Worm (Caenorhabditis elegans) whole organism, L1 larva: Measurements from ENCODE around the gene str-150.

ENCODE experiments used
- C04F5.9 ChIP-seq: sonication (generic microtip); optimal IDR thresholded peaks from 2 replicates; lab custom pipeline; 2016; ENCODE audit warnings: missing genetic modification characterization, missing compliant biosample characterization
- ama-1 ChIP-seq: fragments of 150-350 bp; optimal IDR thresholded peaks from 2 replicates; lab custom pipeline; 2014
- blmp-1 ChIP-seq: fragments of 150-350 bp; optimal IDR thresholded peaks from 2 replicates; lab custom pipeline; 2014; ENCODE audit warnings: missing biosample characterization, missing genetic modification characterization
- ceh-82 ChIP-seq, 3 experiments: fragments of 150-350 bp in 1 of 3; sonication (generic microtip) in 2 of 3; optimal IDR thresholded peaks; 2 replicates each; lab custom pipeline; 2014 to 2017; ENCODE audit warnings: missing biosample characterization in 3 of 3, missing genetic modification characterization in 3 of 3
- ces-1 ChIP-seq: fragments of 150-350 bp; optimal IDR thresholded peaks from 2 replicates; lab custom pipeline; 2014; ENCODE audit warnings: missing biosample characterization, missing genetic modification reagents, missing genetic modification characterization
- dpl-1 ChIP-seq, 3 experiments: fragments of 150-350 bp in 2 of 3; sonication (generic microtip) in 1 of 3; optimal IDR thresholded peaks; 2 replicates each; lab custom pipeline; 2014 to 2017; ENCODE audit warnings: missing biosample characterization in 3 of 3, missing genetic modification characterization in 3 of 3, missing genetic modification reagents in 3 of 3
- dsc-1 ChIP-seq: sonication (generic microtip); optimal IDR thresholded peaks from 2 replicates; lab custom pipeline; 2016; ENCODE audit warnings: mild to moderate bottlenecking, missing genetic modification characterization, missing compliant biosample characterization
- efl-1 ChIP-seq, 4 experiments: fragments of 150-350 bp; optimal IDR thresholded peaks in 3 of 4; peaks in 1 of 4; 1 replicate in 1 of 4; 2 replicates in 3 of 4; lab custom pipeline; 2014; ENCODE audit warnings: missing biosample characterization in 2 of 4, missing genetic modification characterization in 2 of 4, missing genetic modification reagents in 2 of 4
- efl-3 ChIP-seq: fragments of 200-800 bp; sonication (Bioruptor generic); optimal IDR thresholded peaks from 2 replicates; lab custom pipeline; 2018; ENCODE audit warnings: mild to moderate bottlenecking, missing genetic modification characterization, missing compliant biosample characterization
- egl-13 ChIP-seq: sonication (generic microtip); optimal IDR thresholded peaks from 2 replicates; lab custom pipeline; 2016; ENCODE audit warnings: missing genotype, missing genetic modification reagents, missing genetic modification characterization, missing compliant biosample characterization
- elt-2 ChIP-seq: sonication (generic microtip); optimal IDR thresholded peaks from 2 replicates; lab custom pipeline; 2016; ENCODE audit warnings: missing genetic modification characterization, mild to moderate bottlenecking, inconsistent platforms, missing compliant biosample characterization, missing genetic modification reagents
- elt-3 ChIP-seq, 6 experiments: fragments of 150-350 bp in 1 of 6; sonication (generic microtip); optimal IDR thresholded peaks; 2 replicates each; lab custom pipeline; 2017 to 2018; ENCODE audit warnings: missing biosample characterization in 6 of 6, missing genetic modification characterization in 6 of 6, inconsistent platforms in 1 of 6
- fkh-10 ChIP-seq: sonication (generic microtip); optimal IDR thresholded peaks from 2 replicates; lab custom pipeline; 2017; ENCODE audit warnings: missing biosample characterization, missing genetic modification reagents, missing genetic modification characterization
- fos-1 ChIP-seq: fragments of 150-350 bp; optimal IDR thresholded peaks from 2 replicates; lab custom pipeline; 2014; ENCODE audit warnings: missing biosample characterization, missing genetic modification characterization
- hlh-4 ChIP-seq: sonication (generic microtip); optimal IDR thresholded peaks from 2 replicates; lab custom pipeline; 2016; ENCODE audit warnings: mild to moderate bottlenecking, missing genetic modification characterization, missing compliant biosample characterization
- hpl-2 ChIP-seq: fragments of 150-350 bp; optimal IDR thresholded peaks from 2 replicates; lab custom pipeline; 2014; ENCODE audit warnings: missing biosample characterization, missing genetic modification reagents, missing genetic modification characterization
- lin-14 ChIP-seq: fragments of 200-800 bp; sonication (Bioruptor generic); optimal IDR thresholded peaks from 2 replicates; lab custom pipeline; 2018; ENCODE audit warnings: mild to moderate bottlenecking, missing genetic modification characterization, moderate library complexity, missing compliant biosample characterization
- lin-39 ChIP-seq: fragments of 150-350 bp; optimal IDR thresholded peaks from 2 replicates; lab custom pipeline; 2014; ENCODE audit warnings: missing biosample characterization, missing genetic modification reagents, missing genetic modification characterization
- lir-3 ChIP-seq: sonication (generic microtip); optimal IDR thresholded peaks from 2 replicates; lab custom pipeline; 2016; ENCODE audit warnings: mild to moderate bottlenecking, missing genetic modification characterization, moderate library complexity, missing compliant biosample characterization; ENCODE audit not compliant: poor library complexity
- lsy-2 ChIP-seq, 2 experiments: fragments of 150-350 bp; optimal IDR thresholded peaks; 2 replicates each; lab custom pipeline; 2014; ENCODE audit warnings: missing biosample characterization in 2 of 2, missing genetic modification characterization in 2 of 2
- mdl-1 ChIP-seq, 2 experiments: fragments of 150-350 bp; optimal IDR thresholded peaks; 2 replicates each; lab custom pipeline; 2014 to 2017; ENCODE audit warnings: missing biosample characterization in 2 of 2, missing genetic modification characterization in 2 of 2, inconsistent platforms in 1 of 2
- mef-2 ChIP-seq: fragments of 150-350 bp; optimal IDR thresholded peaks from 2 replicates; lab custom pipeline; 2014; ENCODE audit warnings: missing biosample characterization, missing genetic modification characterization
- nhr-19 ChIP-seq: fragments of 200-800 bp; sonication (Bioruptor generic); conservative IDR thresholded peaks from 2 replicates; pipeline ENCODE4 v1.3.6; 2022; ENCODE audit warnings: missing genetic modification characterization, missing compliant biosample characterization
- nhr-47 ChIP-seq: sonication (generic microtip); optimal IDR thresholded peaks from 2 replicates; lab custom pipeline; 2016; ENCODE audit warnings: mild to moderate bottlenecking, missing genetic modification characterization, moderate library complexity, missing compliant biosample characterization
- nhr-71 ChIP-seq: sonication (generic microtip); optimal IDR thresholded peaks from 2 replicates; lab custom pipeline; 2016; ENCODE audit warnings: mild to moderate bottlenecking, missing genetic modification characterization, moderate library complexity, missing compliant biosample characterization
- nhr-77 ChIP-seq: fragments of 150-350 bp; optimal IDR thresholded peaks from 2 replicates; lab custom pipeline; 2014; ENCODE audit warnings: missing biosample characterization, missing genetic modification characterization
- pqm-1 ChIP-seq: sonication (generic microtip); optimal IDR thresholded peaks from 3 replicates; lab custom pipeline; 2017; ENCODE audit warnings: missing biosample characterization, missing genetic modification characterization
- rnt-1 ChIP-seq: sonication (generic microtip); optimal IDR thresholded peaks from 2 replicates; lab custom pipeline; 2016; ENCODE audit warnings: mild to moderate bottlenecking, missing genetic modification characterization, moderate library complexity, missing compliant biosample characterization
- snpc-4 ChIP-seq: fragments of 150-350 bp; optimal IDR thresholded peaks from 2 replicates; lab custom pipeline; 2014; ENCODE audit warnings: missing biosample characterization, missing genetic modification characterization
- snu-23 ChIP-seq: sonication (generic microtip); optimal IDR thresholded peaks from 2 replicates; lab custom pipeline; 2016; ENCODE audit warnings: missing genetic modification characterization, missing compliant biosample characterization
- sox-4 ChIP-seq: sonication (generic microtip); optimal IDR thresholded peaks from 2 replicates; lab custom pipeline; 2016; ENCODE audit warnings: missing genetic modification characterization, missing compliant biosample characterization
- sup-37 ChIP-seq: fragments of 200-800 bp; sonication (Bioruptor generic); optimal IDR thresholded peaks from 2 replicates; lab custom pipeline; 2018; ENCODE audit warnings: mild to moderate bottlenecking, missing genetic modification characterization, missing compliant biosample characterization
- tbx-2 ChIP-seq: sonication (generic microtip); optimal IDR thresholded peaks from 2 replicates; lab custom pipeline; 2016; ENCODE audit warnings: missing genetic modification characterization, missing compliant biosample characterization
- unc-130 ChIP-seq: fragments of 150-350 bp; optimal IDR thresholded peaks from 2 replicates; lab custom pipeline; 2017; ENCODE audit warnings: missing biosample characterization, missing genetic modification characterization, inconsistent platforms
- unc-30 ChIP-seq: sonication (generic microtip); optimal IDR thresholded peaks from 2 replicates; lab custom pipeline; 2017; ENCODE audit warnings: missing biosample characterization, missing genetic modification characterization
- unc-62 ChIP-seq: fragments of 150-350 bp; optimal IDR thresholded peaks from 2 replicates; lab custom pipeline; 2014; ENCODE audit warnings: missing biosample characterization, missing genetic modification reagents, missing genetic modification characterization
- unc-86 ChIP-seq: sonication (generic microtip); optimal IDR thresholded peaks from 2 replicates; lab custom pipeline; 2016; ENCODE audit warnings: missing genetic modification characterization, missing compliant biosample characterization
- unc-98 ChIP-seq: fragments of 200-800 bp; sonication (Bioruptor generic); IDR thresholded peaks from 2 replicates; pipeline ENCODE4 v1.3.6; 2022; ENCODE audit warnings: missing genetic modification characterization, missing compliant biosample characterization
- vab-15 ChIP-seq: sonication (generic microtip); optimal IDR thresholded peaks from 2 replicates; lab custom pipeline; 2017; ENCODE audit warnings: missing genotype, mild to moderate bottlenecking, missing genetic modification characterization, missing compliant biosample characterization
- ztf-11 ChIP-seq, 2 experiments: sonication (generic microtip); optimal IDR thresholded peaks; 2 replicates each; lab custom pipeline; 2016 to 2017; ENCODE audit warnings: missing genetic modification characterization in 2 of 2, missing biosample characterization in 1 of 2, missing compliant biosample characterization in 1 of 2
- ztf-4 ChIP-seq: fragments of 150-350 bp; optimal IDR thresholded peaks from 2 replicates; lab custom pipeline; 2014; ENCODE audit warnings: missing biosample characterization, missing genetic modification characterization

str-150 gene

DNA sequence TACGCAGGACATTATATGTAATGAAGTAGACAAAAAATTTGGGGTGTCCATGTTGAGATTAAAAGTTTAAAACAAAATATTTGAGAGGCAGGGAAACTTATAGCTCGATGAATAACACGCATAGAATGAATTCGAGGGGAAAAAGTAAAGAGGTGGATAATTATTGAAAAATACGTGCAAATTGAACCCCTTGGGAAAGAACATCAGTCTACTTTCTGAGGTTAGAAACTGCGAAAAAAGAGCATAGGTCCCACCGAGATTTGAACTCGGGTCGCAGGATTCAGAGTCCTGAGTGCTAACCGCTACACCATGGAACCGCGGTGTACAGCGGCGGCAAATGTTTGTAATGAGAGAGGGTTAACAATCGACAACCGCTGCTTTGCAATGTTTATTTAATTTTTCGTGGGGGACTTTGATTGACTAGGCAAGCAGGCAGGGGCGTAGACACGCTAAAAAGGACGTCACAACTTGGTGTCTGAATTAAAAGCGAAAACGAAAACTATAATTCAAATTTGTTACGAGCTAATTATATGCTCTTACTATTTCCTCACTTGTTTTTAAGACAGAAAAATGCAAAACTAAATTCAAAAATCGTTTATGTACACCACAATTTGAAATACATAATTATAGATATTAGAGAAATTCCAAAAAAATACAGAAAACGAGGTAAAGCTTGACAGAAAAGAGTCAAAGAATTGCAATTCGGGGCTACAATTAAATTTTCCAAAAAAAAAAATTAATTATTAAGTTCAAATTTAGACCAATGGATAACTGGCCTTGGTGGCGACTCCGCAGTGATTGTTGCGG is 9.1 kb downstream of the str-150 start, which contains the start of gene srh-269 (continued):
- TF ChIP-seq nhr-71 = peak; percentile 74
- TF ChIP-seq unc-30 = no peak
- no peak for TF ChIP-seq blmp-1
- no peak for TF ChIP-seq ces-1
- no peak for TF ChIP-seq efl-3 (GFP tag; lab: Kevin White, UChicago)
- TF ChIP-seq snpc-4 (tag; lab: Kevin White, UChicago) = peak; percentile 61
- TF ChIP-seq sup-37 (GFP tag; lab: Kevin White, UChicago) = peak; percentile 28
- TF ChIP-seq nhr-47 = peak; percentile 69

DNA sequence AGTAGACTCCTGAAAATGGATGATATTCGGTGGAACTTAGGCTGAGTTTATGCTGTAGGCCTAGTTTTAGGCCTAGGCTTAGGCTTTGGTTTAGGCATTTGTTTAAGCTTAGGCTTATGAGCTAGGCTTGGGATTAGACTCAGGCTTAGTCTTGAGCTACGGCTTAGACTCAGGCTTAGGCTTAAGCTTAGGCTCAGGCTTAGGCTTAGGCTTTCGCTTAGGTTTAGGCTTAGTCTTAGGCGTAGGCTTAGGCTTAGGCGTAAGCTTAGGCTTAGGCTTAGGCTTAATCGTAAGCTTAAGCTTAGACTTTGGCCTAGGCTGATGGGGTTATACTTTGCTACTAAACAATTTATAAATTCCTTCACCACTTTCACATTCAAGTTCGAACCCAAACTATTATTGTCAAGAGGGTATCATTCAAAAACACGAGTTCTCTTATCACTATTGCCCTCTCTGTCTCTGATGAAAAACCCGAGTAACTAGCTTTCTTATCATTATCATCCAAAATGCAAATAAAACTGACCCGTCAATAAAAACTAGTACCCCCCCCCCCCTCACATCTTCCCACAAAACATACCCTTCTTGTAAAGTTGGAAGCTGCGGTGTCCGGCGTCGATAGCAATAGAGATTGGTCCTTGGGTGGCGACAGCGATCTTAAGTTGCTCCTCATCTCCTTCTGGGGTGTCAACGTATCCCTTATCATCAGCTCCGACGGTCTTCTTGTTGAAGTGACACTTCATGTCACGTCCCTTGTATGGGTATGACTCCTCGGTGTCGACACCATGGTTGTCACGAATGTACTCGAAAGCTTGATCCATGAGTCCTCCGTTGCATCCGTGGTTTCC is 10.1 kb downstream of the str-150 start:
- no peak for TF ChIP-seq nhr-77 (tag; lab: Kevin White, UChicago)
- TF ChIP-seq ztf-11 (tag; optimal IDR thresholded peaks at IDR 0.05; lab: Kevin White, UChicago) = no peak
- peak in 1 of 6 experiments; percentile 37 for TF ChIP-seq elt-3 (tag; optimal IDR thresholded peaks at IDR 0.05; lab: Kevin White, UChicago)
- no peak for TF ChIP-seq efl-1 (optimal IDR thresholded peaks at IDR 0.05; lab: Kevin White, UChicago)
- peak in 1 of 2 experiments; percentile 50 for TF ChIP-seq efl-1 (GFP tag; optimal IDR thresholded peaks at IDR 0.05 in 1 of 2; lab: Kevin White, UChicago)
- TF ChIP-seq tbx-2 (tag; lab: Kevin White, UChicago) = no peak
- peak; percentile 68 for TF ChIP-seq elt-2 (tag; lab: Kevin White, UChicago)
- no peak for TF ChIP-seq sox-4 (tag; lab: Kevin White, UChicago)
- no peak for TF ChIP-seq ama-1 (lab: Kevin White, UChicago)
- TF ChIP-seq efl-3 (GFP tag; lab: Kevin White, UChicago) = no peak
- no peak for TF ChIP-seq vab-15
- TF ChIP-seq ceh-82 (tag; optimal IDR thresholded peaks at IDR 0.05; lab: Kevin White, UChicago) = no peak
- TF ChIP-seq pqm-1 = no peak
- peak; percentile 9; the same call in 1 of the 2 replicates for TF ChIP-seq nhr-19 (GFP tag; lab: Robert Waterston, UW)
- no peak for TF ChIP-seq unc-62 (GFP tag; lab: Kevin White, UChicago)
- TF ChIP-seq fkh-10 (GFP tag; lab: Kevin White, UChicago) = no peak
- no peak for TF ChIP-seq dsc-1 (tag; lab: Kevin White, UChicago)
- TF ChIP-seq lin-39 (tag; lab: Kevin White, UChicago) = no peak

DNA sequence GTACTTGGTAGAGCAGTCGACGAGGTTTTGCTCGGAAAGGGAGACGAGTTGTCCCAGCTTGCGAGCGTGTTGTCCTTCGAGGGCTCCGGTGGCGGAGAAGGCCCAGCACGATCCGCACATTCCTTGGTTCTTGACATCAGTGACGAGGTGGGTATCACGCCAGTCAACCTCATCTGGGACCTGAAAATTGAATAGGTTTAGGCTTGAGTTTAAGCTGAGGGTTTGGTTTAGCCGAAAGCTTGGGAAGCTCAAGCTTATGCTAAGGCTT is 10.7 kb downstream of the str-150 start:
- no peak for TF ChIP-seq dpl-1 (GFP tag; optimal IDR thresholded peaks at IDR 0.05; lab: Kevin White, UChicago)
- peak; percentile 6 for TF ChIP-seq ama-1 (lab: Kevin White, UChicago)

DNA sequence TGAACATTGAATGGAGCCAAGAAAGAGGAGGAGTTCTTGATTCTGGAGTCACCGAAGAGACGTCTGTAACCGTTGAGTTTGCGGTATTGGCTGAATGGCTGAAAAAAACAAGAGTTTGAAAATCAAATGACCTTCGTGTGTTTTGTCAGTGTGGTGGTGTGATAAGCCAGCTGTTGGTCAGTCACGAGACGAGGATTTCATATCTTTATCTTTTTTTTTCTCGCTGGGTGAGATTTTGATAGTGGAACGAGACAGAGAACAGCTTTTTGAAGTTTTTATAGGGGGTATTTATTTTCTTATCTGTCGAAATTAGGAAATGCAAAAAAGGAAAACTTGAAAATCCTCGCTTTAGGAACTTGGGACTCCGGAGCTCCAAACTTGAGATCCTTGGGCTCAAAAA is 11.4 kb downstream of the str-150 start:
- TF ChIP-seq fos-1 (tag; lab: Kevin White, UChicago) (no peak), hpl-2 (GFP tag; lab: Kevin White, UChicago) (no peak), elt-3 (tag; optimal IDR thresholded peaks at IDR 0.05; lab: Kevin White, UChicago) (peak in 1 of 6 experiments; percentile 47), ces-1 (no peak), nhr-77 (tag; lab: Kevin White, UChicago) (no peak), rnt-1 (peak; percentile 68), egl-13 (tag; lab: Kevin White, UChicago) (no peak), ceh-82 (tag; optimal IDR thresholded peaks at IDR 0.05; lab: Kevin White, UChicago) (no peak), lsy-2 (tag; optimal IDR thresholded peaks at IDR 0.05; lab: Kevin White, UChicago) (peak; percentile 16), ztf-4 (tag; lab: Kevin White, UChicago) (no peak), unc-86 (no peak), lir-3 (peak; percentile 12), nhr-19 (GFP tag; lab: Robert Waterston, UW) (peak; percentile 48), efl-3 (GFP tag; lab: Kevin White, UChicago) (no peak), hlh-4 (tag; lab: Kevin White, UChicago) (no peak), C04F5.9 (tag; lab: Kevin White, UChicago) (no peak), lin-14 (GFP tag; lab: Kevin White, UChicago) (peak; percentile 41), unc-130 (no peak), mef-2 (tag; lab: Kevin White, UChicago) (no peak), mdl-1 (tag; optimal IDR thresholded peaks at IDR 0.05; lab: Kevin White, UChicago) (no peak), nhr-71 (peak; percentile 60), snu-23 (GFP tag; lab: Kevin White, UChicago) (peak; percentile 30), blmp-1 (peak; percentile 24), unc-98 (no peak), dsc-1 (tag; lab: Kevin White, UChicago) (no peak)
